Fruit fly (Drosophila melanogaster): Measurements from ENCODE around the gene betaTub97EF.

betaTub97EF gene

DNA sequence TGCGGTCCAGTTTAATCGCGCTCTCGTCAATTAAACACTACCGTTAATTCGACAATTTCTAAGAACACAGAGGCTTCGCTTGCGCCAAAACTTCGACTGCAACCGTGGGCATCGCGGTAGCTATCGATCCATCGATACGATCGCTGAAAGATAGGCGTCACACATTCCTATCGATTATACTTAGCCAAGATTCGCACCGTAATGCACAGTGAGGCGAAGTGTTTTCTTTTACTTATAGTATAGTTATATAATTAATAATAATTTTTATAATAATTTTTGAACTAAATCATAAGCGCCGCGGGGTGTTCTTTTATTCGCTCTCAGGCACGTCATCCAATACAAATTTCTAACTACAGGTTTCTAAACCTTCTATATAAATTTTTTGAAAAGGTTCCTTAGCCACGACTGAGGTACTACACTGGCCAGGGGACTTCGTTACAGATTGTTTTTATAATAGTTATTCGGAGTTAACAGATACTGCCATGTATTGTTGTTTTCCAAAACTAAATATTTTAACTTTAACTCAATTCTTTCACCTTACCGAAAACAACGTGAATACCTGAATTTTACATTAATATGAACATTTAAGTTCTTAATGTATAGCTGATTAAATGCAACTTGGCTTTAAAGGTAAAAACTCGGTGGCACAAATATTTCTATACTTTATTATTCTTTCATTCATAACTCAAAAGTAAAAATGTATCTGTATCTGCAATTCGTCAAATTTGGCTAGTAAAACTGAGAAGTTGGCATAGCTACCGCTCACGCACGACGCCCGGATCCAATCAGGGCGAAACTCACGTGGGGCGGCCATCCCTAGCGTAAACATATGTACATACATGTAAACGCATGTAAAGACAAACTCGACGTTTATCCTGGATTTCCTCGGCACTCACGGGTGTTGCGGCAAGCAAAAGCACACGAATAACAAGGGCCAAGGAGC is 50.2 kb downstream of the betaTub97EF start, which contains the start of the genes NSD and BOD1 (continued):
- TF ChIP-seq sisA (GFP tag; IDR thresholded peaks at IDR 0.05) (peak; percentile 81), kay (GFP tag; optimal IDR thresholded peaks at IDR 0.05) (no peak), CG10959 (GFP tag; IDR thresholded peaks at IDR 0.05) (peak; percentile 38; the same call in 1 of the 2 replicates), ken (GFP tag; IDR thresholded peaks at IDR 0.05) (peak; percentile 82), CG3281 (GFP tag; optimal IDR thresholded peaks at IDR 0.05) (peak; percentile 17), eyg (GFP tag; optimal IDR thresholded peaks at IDR 0.05) (no peak), Hr78 (GFP tag; optimal IDR thresholded peaks at IDR 0.05) (no peak), lab (GFP tag; optimal IDR thresholded peaks at IDR 0.05) (peak; percentile 42), CG17385 (GFP tag; optimal IDR thresholded peaks at IDR 0.05) (no peak), jumu (GFP tag; optimal IDR thresholded peaks at IDR 0.05) (peak; percentile 6), Nf-YC (tag; optimal IDR thresholded peaks at IDR 0.05) (peak; percentile 2), eve (GFP tag; optimal IDR thresholded peaks at IDR 0.05) (no peak), CG17612 (GFP tag; IDR thresholded peaks at IDR 0.05) (no peak), trh (GFP tag; optimal IDR thresholded peaks at IDR 0.05) (no peak), da (GFP tag; optimal IDR thresholded peaks at IDR 0.05) (no peak), CkIIα-i1 (GFP tag; IDR thresholded peaks at IDR 0.05) (no peak), sc (optimal IDR thresholded peaks at IDR 0.05) (no peak), sc (GFP tag; optimal IDR thresholded peaks at IDR 0.05) (no peak), Fer2 (tag; optimal IDR thresholded peaks at IDR 0.05) (peak; percentile 27), Rfx (GFP tag; IDR thresholded peaks at IDR 0.05) (peak; percentile 90), scrt (GFP tag; optimal IDR thresholded peaks at IDR 0.05) (no peak), ranshi (GFP tag; IDR thresholded peaks at IDR 0.05) (peak; percentile 70), chif (GFP tag; optimal IDR thresholded peaks at IDR 0.05) (peak in 1 of 2 experiments; percentile 26), Hand (GFP tag; optimal IDR thresholded peaks at IDR 0.05) (no peak), CG12744 (GFP tag; optimal IDR thresholded peaks at IDR 0.05) (no peak), CG6689 (GFP tag; IDR thresholded peaks at IDR 0.05) (0 out of 2 replicates have a peak, but pooled peaks have one; percentile 19), fd96Cb (tag; optimal IDR thresholded peaks at IDR 0.05) (peak; percentile 10), CG14441 (GFP tag; IDR thresholded peaks at IDR 0.05) (peak; percentile 69), CG11504 (tag; optimal IDR thresholded peaks at IDR 0.05) (no peak), CG13296 (GFP tag; optimal IDR thresholded peaks at IDR 0.05) (no peak), tll (GFP tag; optimal IDR thresholded peaks at IDR 0.05) (no peak), hth (optimal IDR thresholded peaks at IDR 0.05) (no peak), gcm2 (GFP tag; optimal IDR thresholded peaks at IDR 0.05) (no peak), Nf-YB (GFP tag; optimal IDR thresholded peaks at IDR 0.05) (no peak), D19B (GFP tag; optimal IDR thresholded peaks at IDR 0.05) (no peak), sqz (GFP tag; optimal IDR thresholded peaks at IDR 0.05) (no peak), chn (GFP tag; optimal IDR thresholded peaks at IDR 0.05) (no peak), CG9797 (GFP tag; optimal IDR thresholded peaks at IDR 0.05) (no peak), ara (GFP tag; IDR thresholded peaks at IDR 0.05) (peak; percentile 49), CG1832 (GFP tag; optimal IDR thresholded peaks at IDR 0.05) (no peak), CG34224 (GFP tag; IDR thresholded peaks at IDR 0.05; ENCODE audit: partially characterized antibody) (peak; percentile 81), Dp (GFP tag; optimal IDR thresholded peaks at IDR 0.05) (peak; percentile 63), ewg (GFP tag; optimal IDR thresholded peaks at IDR 0.05) (peak; percentile 31), C15 (GFP tag; IDR thresholded peaks at IDR 0.05) (0 out of 3 replicates have a peak, but pooled peaks have one; percentile 31), CG18262 (tag; optimal IDR thresholded peaks at IDR 0.05) (peak; percentile 62), Optix (GFP tag; IDR thresholded peaks at IDR 0.05) (peak; percentile 55; the same call in 1 of the 3 replicates), CG10274 (GFP tag; optimal IDR thresholded peaks at IDR 0.05) (no peak), fd64A (GFP tag; optimal IDR thresholded peaks at IDR 0.05) (no peak), CG1603 (tag; optimal IDR thresholded peaks at IDR 0.05) (peak; percentile 55)
